Worm (Caenorhabditis elegans) whole organism, L4/young adult: ENCODE results near the gene W08E12.8.

ENCODE experiments used
- W03F9.2 ChIP-seq: fragments of 150-350 bp; optimal IDR thresholded peaks from 2 replicates; lab custom pipeline; 2014; ENCODE audit warnings: missing biosample characterization, missing genetic modification characterization
- him-1 ChIP-seq: sonication (generic microtip); optimal IDR thresholded peaks from 2 replicates; lab custom pipeline; 2016; ENCODE audit warnings: missing genotype, missing genetic modification reagents, missing genetic modification characterization, missing compliant biosample characterization

DNA sequence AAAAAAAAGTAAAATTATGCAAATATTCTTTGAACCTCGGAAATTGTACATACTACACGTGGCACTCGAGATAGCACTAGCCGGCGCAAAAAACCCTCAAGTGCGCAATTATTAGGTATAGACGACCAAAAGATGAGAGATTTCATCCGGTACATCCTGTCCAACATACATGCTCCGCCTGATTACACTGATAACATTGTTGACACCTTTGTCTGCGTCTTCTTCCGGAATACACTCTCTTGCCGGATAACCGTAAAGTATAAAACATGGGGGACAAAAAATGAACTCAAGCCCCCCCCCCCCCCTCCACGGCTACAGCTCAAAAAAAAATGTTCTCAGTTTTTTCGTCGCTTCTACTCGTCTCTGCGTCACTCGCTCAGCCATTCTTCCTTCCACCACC, 6.1 kb downstream of the W08E12.8 start, which contains the start of gene W08E12.6:
- TF ChIP-seq him-1 (no peak), W03F9.2 (tag; lab: Kevin White, UChicago) (no peak)
